Worm (Caenorhabditis elegans) whole organism, mixed stage, embryonic: Measurements from ENCODE around the gene F58F12.1.

Experiments
- M03D4.4 ChIP-seq: sonication (generic microtip); optimal IDR thresholded peaks from 2 replicates; lab custom pipeline; 2017; ENCODE audit warnings: mild to moderate bottlenecking, missing genetic modification characterization, missing compliant biosample characterization
- bed-3 ChIP-seq: fragments of 200-800 bp; sonication (Bioruptor generic); optimal IDR thresholded peaks from 3 replicates; lab custom pipeline; 2018; ENCODE audit warnings: mild to moderate bottlenecking, missing genetic modification characterization, moderate library complexity, missing compliant biosample characterization
- blmp-1 ChIP-seq: fragments of 150-350 bp; optimal IDR thresholded peaks from 2 replicates; lab custom pipeline; 2014; ENCODE audit warnings: missing biosample characterization, missing genetic modification characterization
- ceh-39 ChIP-seq: fragments of 150-350 bp; optimal IDR thresholded peaks from 2 replicates; lab custom pipeline; 2014; ENCODE audit warnings: missing biosample characterization, missing genetic modification characterization
- ceh-43 ChIP-seq: fragments of 200-800 bp; sonication (Bioruptor generic); optimal IDR thresholded peaks from 2 replicates; lab custom pipeline; 2018; ENCODE audit warnings: mild to moderate bottlenecking, missing genetic modification characterization, moderate library complexity, missing compliant biosample characterization
- ceh-83 ChIP-seq: fragments of 200-800 bp; sonication (Bioruptor generic); optimal IDR thresholded peaks from 2 replicates; lab custom pipeline; 2018; ENCODE audit warnings: mild to moderate bottlenecking, missing genetic modification characterization, missing compliant biosample characterization
- ces-1 ChIP-seq: fragments of 150-350 bp; optimal IDR thresholded peaks from 2 replicates; lab custom pipeline; 2014; ENCODE audit warnings: missing biosample characterization, missing genetic modification reagents, missing genetic modification characterization
- cnd-1 ChIP-seq: fragments of 200-800 bp; sonication (Bioruptor generic); optimal IDR thresholded peaks from 2 replicates; lab custom pipeline; 2018; ENCODE audit warnings: mild to moderate bottlenecking, missing genetic modification characterization, missing compliant biosample characterization
- drap-1 ChIP-seq: fragments of 200-800 bp; sonication (Bioruptor generic); optimal IDR thresholded peaks from 3 replicates; lab custom pipeline; 2018; ENCODE audit warnings: mild to moderate bottlenecking, missing genetic modification characterization, missing compliant biosample characterization
- elt-1 ChIP-seq: sonication (generic microtip); optimal IDR thresholded peaks from 2 replicates; lab custom pipeline; 2017; ENCODE audit warnings: missing genetic modification characterization, mild to moderate bottlenecking, missing compliant biosample characterization, antibody characterized with exemption, moderate library complexity, borderline replicate concordance; ENCODE audit not compliant: insufficient read depth
- elt-3 ChIP-seq: fragments of 150-350 bp; optimal IDR thresholded peaks from 2 replicates; lab custom pipeline; 2014; ENCODE audit warnings: missing biosample characterization, missing genetic modification characterization
- flh-1 ChIP-seq: fragments of 200-800 bp; sonication (Bioruptor generic); optimal IDR thresholded peaks from 2 replicates; lab custom pipeline; 2018; ENCODE audit warnings: mild to moderate bottlenecking, missing genetic modification characterization, moderate library complexity, missing compliant biosample characterization
- ham-2 ChIP-seq: fragments of 200-800 bp; sonication (Bioruptor generic); optimal IDR thresholded peaks from 2 replicates; lab custom pipeline; 2018; ENCODE audit warnings: mild to moderate bottlenecking, missing genetic modification characterization, missing compliant biosample characterization
- hlh-1 ChIP-seq: fragments of 150-350 bp; optimal IDR thresholded peaks from 2 replicates; lab custom pipeline; 2014; ENCODE audit warnings: missing biosample characterization, missing genetic modification reagents, missing genetic modification characterization
- lin-13 ChIP-seq: fragments of 150-350 bp; optimal IDR thresholded peaks from 2 replicates; lab custom pipeline; 2014; ENCODE audit warnings: missing biosample characterization, missing genetic modification characterization
- lin-32 ChIP-seq: fragments of 200-800 bp; sonication (Bioruptor generic); optimal IDR thresholded peaks from 2 replicates; lab custom pipeline; 2018; ENCODE audit warnings: mild to moderate bottlenecking, missing genetic modification characterization, missing compliant biosample characterization
- lsy-2 ChIP-seq: fragments of 150-350 bp; optimal IDR thresholded peaks from 2 replicates; lab custom pipeline; 2014; ENCODE audit warnings: missing biosample characterization, missing genetic modification characterization
- mab-5 ChIP-seq: fragments of 150-350 bp; optimal IDR thresholded peaks from 2 replicates; lab custom pipeline; 2014; ENCODE audit warnings: missing biosample characterization, missing genetic modification characterization
- mep-1 ChIP-seq: fragments of 150-350 bp; optimal IDR thresholded peaks from 2 replicates; lab custom pipeline; 2017; ENCODE audit warnings: missing biosample characterization, missing genetic modification reagents, missing genetic modification characterization, inconsistent platforms
- mls-2 ChIP-seq: sonication (generic microtip); optimal IDR thresholded peaks from 2 replicates; lab custom pipeline; 2016; ENCODE audit warnings: mild to moderate bottlenecking, missing genetic modification characterization, moderate library complexity, missing compliant biosample characterization
- nhr-12 ChIP-seq: fragments of 150-350 bp; optimal IDR thresholded peaks from 2 replicates; lab custom pipeline; 2014; ENCODE audit warnings: missing biosample characterization, missing genetic modification characterization
- nhr-2 ChIP-seq: fragments of 150-350 bp; optimal IDR thresholded peaks from 2 replicates; lab custom pipeline; 2014; ENCODE audit warnings: missing biosample characterization, missing genetic modification characterization
- nhr-237 ChIP-seq: fragments of 150-350 bp; optimal IDR thresholded peaks from 2 replicates; lab custom pipeline; 2014; ENCODE audit warnings: missing biosample characterization, missing genetic modification characterization
- nhr-28 ChIP-seq: fragments of 150-350 bp; optimal IDR thresholded peaks from 2 replicates; lab custom pipeline; 2014; ENCODE audit warnings: missing biosample characterization, missing genetic modification characterization
- nhr-76 ChIP-seq: sonication (generic microtip); optimal IDR thresholded peaks from 2 replicates; lab custom pipeline; 2017; ENCODE audit warnings: missing biosample characterization, missing genetic modification characterization
- pha-4 ChIP-seq: fragments of 150-350 bp; optimal IDR thresholded peaks from 2 replicates; lab custom pipeline; 2018; ENCODE audit warnings: missing biosample characterization, missing genetic modification reagents, missing genetic modification characterization
- sem-2 ChIP-seq: fragments of 200-800 bp; sonication (Bioruptor generic); optimal IDR thresholded peaks from 2 replicates; lab custom pipeline; 2018; ENCODE audit warnings: mild to moderate bottlenecking, missing genetic modification characterization, missing compliant biosample characterization
- snpc-4 ChIP-seq: fragments of 150-350 bp; optimal IDR thresholded peaks from 2 replicates; lab custom pipeline; 2014; ENCODE audit warnings: missing biosample characterization, missing genetic modification characterization
- sptf-1 ChIP-seq: sonication (generic microtip); optimal IDR thresholded peaks from 2 replicates; lab custom pipeline; 2017; ENCODE audit warnings: mild to moderate bottlenecking, missing genetic modification characterization, moderate library complexity, missing compliant biosample characterization
- tbx-8 ChIP-seq: fragments of 200-800 bp; sonication (Bioruptor generic); optimal IDR thresholded peaks from 2 replicates; lab custom pipeline; 2018; ENCODE audit warnings: mild to moderate bottlenecking, missing genetic modification characterization, moderate library complexity, missing compliant biosample characterization
- unc-120 ChIP-seq: sonication (generic microtip); optimal IDR thresholded peaks from 2 replicates; lab custom pipeline; 2017; ENCODE audit warnings: missing genetic modification characterization, missing compliant biosample characterization; ENCODE audit not compliant: poor library complexity, severe bottlenecking
- unc-39 ChIP-seq: fragments of 150-350 bp; optimal IDR thresholded peaks from 2 replicates; lab custom pipeline; 2014; ENCODE audit warnings: missing biosample characterization, missing genetic modification characterization
- unc-62 ChIP-seq: fragments of 150-350 bp; optimal IDR thresholded peaks from 2 replicates; lab custom pipeline; 2014; ENCODE audit warnings: missing biosample characterization, missing genetic modification reagents, missing genetic modification characterization
- zip-8 ChIP-seq: fragments of 150-350 bp; optimal IDR thresholded peaks from 2 replicates; lab custom pipeline; 2014; ENCODE audit warnings: missing biosample characterization, missing genetic modification characterization
- ztf-11 ChIP-seq: fragments of 150-350 bp; optimal IDR thresholded peaks from 2 replicates; lab custom pipeline; 2014; ENCODE audit warnings: missing biosample characterization, missing genetic modification characterization

The F58F12.1 gene

ce11 chrII:6348360-6348759 lies 35.1 kb upstream of the F58F12.1 start:
- TF ChIP-seq lin-13 (peak; percentile 4), bed-3 (GFP tag; lab: Kevin White, UChicago) (no peak), unc-39 (tag; lab: Kevin White, UChicago) (no peak), sptf-1 (tag; lab: Kevin White, UChicago) (no peak), ceh-83 (no peak), nhr-76 (tag; lab: Kevin White, UChicago) (no peak), nhr-237 (peak; percentile 29), lsy-2 (tag; lab: Kevin White, UChicago) (peak; percentile 53), unc-120 (peak; percentile 36), ceh-39 (tag; lab: Kevin White, UChicago) (no peak), elt-3 (tag; lab: Kevin White, UChicago) (no peak), unc-62 (peak; percentile 83), nhr-2 (peak; percentile 22), elt-1 (no peak), M03D4.4 (tag; lab: Kevin White, UChicago) (peak; percentile 12), mab-5 (tag; lab: Kevin White, UChicago) (no peak), blmp-1 (tag; lab: Kevin White, UChicago) (peak; percentile 31), snpc-4 (tag; lab: Kevin White, UChicago) (no peak), hlh-1 (peak; percentile 87), pha-4 (peak; percentile 91), ztf-11 (tag; lab: Kevin White, UChicago) (peak; percentile 25), ham-2 (peak; percentile 68), mep-1 (tag; lab: Kevin White, UChicago) (peak; percentile 74), zip-8 (no peak)

ce11 chrII:6349968-6350367 lies 33.5 kb upstream of the F58F12.1 start:
- no peak for TF ChIP-seq unc-39 (tag; lab: Kevin White, UChicago)
- no peak for TF ChIP-seq blmp-1 (tag; lab: Kevin White, UChicago)
- TF ChIP-seq snpc-4 (tag; lab: Kevin White, UChicago): no peak
- no peak for TF ChIP-seq ceh-39 (tag; lab: Kevin White, UChicago)
- TF ChIP-seq zip-8: no peak
- no peak for TF ChIP-seq elt-3 (tag; lab: Kevin White, UChicago)
- no peak for TF ChIP-seq sptf-1 (tag; lab: Kevin White, UChicago)
- TF ChIP-seq ceh-43 (GFP tag; lab: Kevin White, UChicago): no peak
- TF ChIP-seq nhr-237: no peak
- no peak for TF ChIP-seq lsy-2 (tag; lab: Kevin White, UChicago)
- no peak for TF ChIP-seq elt-1
- no peak for TF ChIP-seq ceh-83
- no peak for TF ChIP-seq nhr-2
- TF ChIP-seq ham-2: no peak
- TF ChIP-seq nhr-76 (tag; lab: Kevin White, UChicago): no peak
- TF ChIP-seq nhr-28: no peak
- no peak for TF ChIP-seq mab-5 (tag; lab: Kevin White, UChicago)
- no peak for TF ChIP-seq cnd-1 (tag; lab: Kevin White, UChicago)

ce11 chrII:6351887-6352286 lies 31.6 kb upstream of the F58F12.1 start, which contains the start of gene C32D5.10:
C32D5.10 (minus strand) TSS chrII:6351987.
- no peak for TF ChIP-seq elt-3 (tag; lab: Kevin White, UChicago)
- no peak for TF ChIP-seq unc-120
- TF ChIP-seq unc-62: no peak
- no peak for TF ChIP-seq ham-2
- TF ChIP-seq blmp-1 (tag; lab: Kevin White, UChicago): no peak
- no peak for TF ChIP-seq sptf-1 (tag; lab: Kevin White, UChicago)
- TF ChIP-seq nhr-12 (tag; lab: Kevin White, UChicago): no peak

ce11 chrII:6355396-6356346 lies 27.8 kb upstream of the F58F12.1 start, which contains the start of gene C32D5.11:
C32D5.11 (minus strand) TSS chrII:6355446.
- TF ChIP-seq elt-1 (no peak), ztf-11 (tag; lab: Kevin White, UChicago) (no peak), hlh-1 (peak; percentile 37), unc-62 (no peak), elt-3 (tag; lab: Kevin White, UChicago) (no peak), mep-1 (tag; lab: Kevin White, UChicago) (peak; percentile 53), lin-13 (peak; percentile 52), nhr-12 (tag; lab: Kevin White, UChicago) (no peak), unc-39 (tag; lab: Kevin White, UChicago) (no peak), sem-2 (GFP tag; lab: Kevin White, UChicago) (no peak), zip-8 (no peak), ces-1 (GFP tag; lab: Kevin White, UChicago) (peak; percentile 20), sptf-1 (tag; lab: Kevin White, UChicago) (peak; percentile 55), ham-2 (no peak), drap-1 (no peak), nhr-76 (tag; lab: Kevin White, UChicago) (no peak), pha-4 (no peak), flh-1 (no peak), cnd-1 (tag; lab: Kevin White, UChicago) (no peak), nhr-2 (no peak), tbx-8 (GFP tag; lab: Kevin White, UChicago) (no peak), ceh-43 (GFP tag; lab: Kevin White, UChicago) (no peak), nhr-28 (no peak), lin-32 (GFP tag; lab: Kevin White, UChicago) (no peak), ceh-39 (tag; lab: Kevin White, UChicago) (no peak), ceh-83 (no peak), bed-3 (GFP tag; lab: Kevin White, UChicago) (no peak), snpc-4 (tag; lab: Kevin White, UChicago) (no peak), nhr-237 (no peak), unc-120 (peak; percentile 16), lsy-2 (tag; lab: Kevin White, UChicago) (peak; percentile 38), blmp-1 (tag; lab: Kevin White, UChicago) (no peak), M03D4.4 (tag; lab: Kevin White, UChicago) (no peak), mls-2 (tag; lab: Kevin White, UChicago) (no peak), mab-5 (tag; lab: Kevin White, UChicago) (no peak)
